Worm (Caenorhabditis elegans): ENCODE measurements around the gene F54C9.7.

F54C9.7 gene

ce11 chrII:8573044-8573443 is at the start of gene F54C9.7:
TSS of gene F54C9.7 (plus strand) at chrII:8573344.
- TF ChIP-seq egl-27 (tag; optimal IDR thresholded peaks at IDR 0.05) (no peak), nhr-12 (tag; optimal IDR thresholded peaks at IDR 0.05) (no peak), unc-39 (tag; optimal IDR thresholded peaks at IDR 0.05) (no peak), nhr-11 (tag; optimal IDR thresholded peaks at IDR 0.05) (no peak), lin-15B (tag; optimal IDR thresholded peaks at IDR 0.05) (no peak), jun-1 (tag; optimal IDR thresholded peaks at IDR 0.05) (no peak), fkh-10 (GFP tag; optimal IDR thresholded peaks at IDR 0.05) (no peak), egl-5 (tag; optimal IDR thresholded peaks at IDR 0.05) (no peak), nfya-1 (tag; optimal IDR thresholded peaks at IDR 0.05; ENCODE audit: insufficient read depth) (no peak), ztf-4 (tag; optimal IDR thresholded peaks at IDR 0.05) (no peak), mml-1 (tag; optimal IDR thresholded peaks at IDR 0.05) (no peak)

DNA sequence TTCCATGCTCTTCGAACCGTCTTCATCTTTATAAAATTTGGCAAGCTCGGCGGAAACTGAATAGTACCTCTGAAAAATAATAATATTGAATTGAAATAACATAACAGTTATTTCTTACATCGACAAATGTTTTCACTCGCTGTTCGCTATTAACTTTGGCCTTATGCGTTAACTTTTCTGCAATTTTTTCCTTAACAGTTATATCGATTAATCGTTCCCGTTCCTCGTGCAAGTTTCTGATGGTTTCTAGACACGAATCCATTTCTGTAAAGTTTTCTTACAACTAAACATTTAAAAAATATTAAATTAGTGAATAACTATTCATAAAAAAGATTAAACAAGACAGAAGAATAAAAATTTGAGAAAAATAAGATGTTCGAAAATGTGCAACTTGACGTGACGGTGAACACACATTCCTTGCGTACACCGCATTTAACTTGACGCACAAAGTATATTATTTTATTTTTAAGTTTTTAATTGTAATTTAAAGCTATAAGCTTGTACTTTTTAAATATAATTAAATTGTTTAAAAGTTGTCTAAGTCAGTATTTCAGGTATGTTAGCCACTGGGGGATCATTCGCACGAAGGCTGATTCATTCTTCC is 47.9 kb upstream of the F54C9.7 start, which contains the start of the genes prp-9 and mrps-18B:
prp-9 (minus strand) TSS at position 264 of the 604 bp plus-strand sequence.
mrps-18B (plus strand) TSS at position 549 of the 604 bp plus-strand sequence.
- TF ChIP-seq pha-4 (tag; optimal IDR thresholded peaks at IDR 0.05) = peak; percentile 71
- TF ChIP-seq elt-2 (tag; optimal IDR thresholded peaks at IDR 0.05) = peak; percentile 13
- no peak for TF ChIP-seq egl-5 (tag; optimal IDR thresholded peaks at IDR 0.05)
- peak; percentile 33 for TF ChIP-seq lin-15B (tag; optimal IDR thresholded peaks at IDR 0.05)
- TF ChIP-seq mdl-1 (tag; optimal IDR thresholded peaks at IDR 0.05) = no peak
- peak; percentile 71 for TF ChIP-seq snpc-4 (tag; optimal IDR thresholded peaks at IDR 0.05)
- TF ChIP-seq nhr-23 (tag; optimal IDR thresholded peaks at IDR 0.05) = peak; percentile 67
- TF ChIP-seq ceh-16 (tag; optimal IDR thresholded peaks at IDR 0.05) = no peak
- TF ChIP-seq hmg-11 (tag; optimal IDR thresholded peaks at IDR 0.05) = peak; percentile 1
- no peak for TF ChIP-seq fkh-10 (GFP tag; optimal IDR thresholded peaks at IDR 0.05)
- TF ChIP-seq fos-1 (tag; optimal IDR thresholded peaks at IDR 0.05) = no peak

DNA sequence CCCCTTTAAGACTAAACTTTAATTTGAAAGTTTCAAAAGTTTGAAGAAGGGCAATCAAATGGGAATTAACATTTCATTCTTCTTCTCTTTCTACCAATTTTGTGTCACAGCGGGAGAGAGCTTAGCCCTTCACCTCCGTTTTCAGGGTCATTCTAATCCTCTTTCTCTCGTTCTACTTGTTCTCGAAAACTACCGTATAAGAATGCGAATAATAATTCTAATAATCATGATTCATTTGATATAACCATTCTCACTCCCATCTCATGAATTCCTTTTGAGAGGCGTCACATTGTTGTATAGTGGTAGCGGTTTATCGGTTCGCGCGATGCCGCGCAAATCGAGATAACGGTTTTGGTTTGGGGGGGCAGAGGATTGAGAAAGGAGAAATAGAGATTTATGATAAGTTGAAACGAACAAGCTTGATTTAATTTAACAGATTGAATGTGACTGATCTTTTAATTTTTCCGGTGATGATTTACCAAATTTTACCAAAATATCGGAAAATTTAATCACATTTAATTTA is 43.9 kb upstream of the F54C9.7 start:
- TF ChIP-seq fkh-10 (GFP tag; optimal IDR thresholded peaks at IDR 0.05) (no peak), nhr-77 (tag; optimal IDR thresholded peaks at IDR 0.05) (no peak), ztf-4 (tag; optimal IDR thresholded peaks at IDR 0.05) (no peak), nhr-25 (tag; optimal IDR thresholded peaks at IDR 0.05) (peak; percentile 50), hmg-11 (tag; optimal IDR thresholded peaks at IDR 0.05) (no peak), nhr-23 (tag; optimal IDR thresholded peaks at IDR 0.05) (peak; percentile 11), tbx-2 (tag; optimal IDR thresholded peaks at IDR 0.05) (no peak), nhr-28 (tag; optimal IDR thresholded peaks at IDR 0.05) (no peak)

DNA sequence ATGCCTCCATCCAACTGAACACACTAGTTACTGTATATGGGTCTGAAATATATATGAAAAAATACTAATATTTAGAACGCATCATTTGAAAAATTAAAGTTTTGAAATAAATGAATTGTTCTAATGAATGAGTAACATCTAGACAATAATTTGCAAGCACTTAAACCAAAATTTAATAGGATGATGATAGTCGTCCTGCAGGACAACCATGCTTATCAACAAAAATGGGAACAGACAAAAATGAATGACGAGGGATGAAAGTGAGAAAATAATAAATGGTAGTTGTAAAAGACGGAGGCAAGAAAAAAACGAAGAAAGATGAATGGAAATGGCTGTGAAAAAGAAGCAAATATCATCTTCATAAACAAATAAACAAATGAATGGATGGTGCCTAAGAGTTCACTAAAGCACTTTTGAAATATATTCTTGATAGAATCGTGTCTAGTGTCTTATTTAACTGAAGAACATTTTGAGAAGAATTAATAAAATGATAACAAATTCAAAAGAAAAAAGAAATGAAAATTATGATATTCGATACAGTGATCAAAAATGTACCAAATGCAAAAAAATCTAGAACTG is 41.9 kb upstream of the F54C9.7 start, which contains the start of gene gldi-7:
gldi-7 (minus strand) TSS at position 42 of the 579 bp plus-strand sequence.
- TF ChIP-seq pqm-1 (tag; optimal IDR thresholded peaks at IDR 0.05) (peak; percentile 15), R02D3.7 (tag; optimal IDR thresholded peaks at IDR 0.05) (no peak), nhr-237 (tag; optimal IDR thresholded peaks at IDR 0.05) (no peak)

ce11 chrII:8532015-8532414 is 41.1 kb upstream of the F54C9.7 start:
- TF ChIP-seq nhr-25 (tag; optimal IDR thresholded peaks at IDR 0.05) (peak; percentile 49), skn-1 (tag; optimal IDR thresholded peaks at IDR 0.05) (no peak), nhr-23 (tag; optimal IDR thresholded peaks at IDR 0.05) (peak; percentile 39), pha-4 (tag; optimal IDR thresholded peaks at IDR 0.05) (peak; percentile 20), daf-12 (tag; optimal IDR thresholded peaks at IDR 0.05) (no peak)

ce11 chrII:8536060-8536459 is 37.1 kb upstream of the F54C9.7 start, which contains the start of gene W01C9.2:
TSS of gene W01C9.2 (plus strand) at chrII:8536360.
- TF ChIP-seq ceh-28 (tag; optimal IDR thresholded peaks at IDR 0.05) = no peak
- no peak for TF ChIP-seq elt-1 (tag; optimal IDR thresholded peaks at IDR 0.05)
- TF ChIP-seq pha-4 (tag; optimal IDR thresholded peaks at IDR 0.05) = no peak
- TF ChIP-seq aly-2 (tag; optimal IDR thresholded peaks at IDR 0.05) = no peak

Data from whole organism, L3 larva.